Worm (Caenorhabditis elegans) whole organism, L3 larva: ENCODE results near the gene col-131.

Experiments
- R02D3.7 ChIP-seq: fragments of 150-350 bp; optimal IDR thresholded peaks from 2 replicates; lab custom pipeline; 2014; ENCODE audit warnings: missing biosample characterization, missing genetic modification characterization
- ZK546.5 ChIP-seq: sonication (generic microtip); optimal IDR thresholded peaks from 2 replicates; lab custom pipeline; 2017; ENCODE audit warnings: missing biosample characterization, missing genetic modification characterization
- aly-2 ChIP-seq: fragments of 150-350 bp; optimal IDR thresholded peaks from 2 replicates; lab custom pipeline; 2014; ENCODE audit warnings: missing biosample characterization, missing genetic modification characterization
- ama-1 ChIP-seq: fragments of 150-350 bp; optimal IDR thresholded peaks from 2 replicates; lab custom pipeline; 2018
- fkh-10 ChIP-seq: sonication (generic microtip); optimal IDR thresholded peaks from 2 replicates; lab custom pipeline; 2017; ENCODE audit warnings: missing biosample characterization, missing genetic modification reagents, missing genetic modification characterization
- jun-1 ChIP-seq: fragments of 150-350 bp; optimal IDR thresholded peaks from 2 replicates; lab custom pipeline; 2014; ENCODE audit warnings: missing biosample characterization, missing genetic modification reagents, missing genetic modification characterization
- lin-39 ChIP-seq: fragments of 150-350 bp; optimal IDR thresholded peaks from 2 replicates; lab custom pipeline; 2018; ENCODE audit warnings: missing biosample characterization, missing genetic modification reagents, missing genetic modification characterization
- nhr-11 ChIP-seq: fragments of 150-350 bp; optimal IDR thresholded peaks from 2 replicates; lab custom pipeline; 2014; ENCODE audit warnings: missing biosample characterization, missing genetic modification characterization
- nhr-237 ChIP-seq: fragments of 150-350 bp; optimal IDR thresholded peaks from 2 replicates; lab custom pipeline; 2014; ENCODE audit warnings: missing biosample characterization, missing genetic modification characterization
- nhr-77 ChIP-seq: fragments of 150-350 bp; optimal IDR thresholded peaks from 2 replicates; lab custom pipeline; 2014; ENCODE audit warnings: missing biosample characterization, missing genetic modification characterization
- pqm-1 ChIP-seq: fragments of 150-350 bp; optimal IDR thresholded peaks from 2 replicates; lab custom pipeline; 2017; ENCODE audit warnings: missing biosample characterization, missing genetic modification characterization, inconsistent platforms
- unc-62 ChIP-seq: fragments of 150-350 bp; sonication (generic microtip); optimal IDR thresholded peaks from 4 replicates; lab custom pipeline; 2014; ENCODE audit warnings: missing biosample characterization, missing genetic modification reagents, missing genetic modification characterization
- zag-1 ChIP-seq: fragments of 150-350 bp; optimal IDR thresholded peaks from 2 replicates; lab custom pipeline; 2014; ENCODE audit warnings: missing biosample characterization, missing genetic modification characterization

ce11 chrIV:13051073-13051472, 16.0 kb downstream of the col-131 start, which contains the start of gene scl-11:
- no peak for TF ChIP-seq jun-1 (tag; lab: Kevin White, UChicago)
- TF ChIP-seq lin-39, result no peak
- TF ChIP-seq ZK546.5, result no peak
- no peak for TF ChIP-seq fkh-10 (GFP tag; lab: Kevin White, UChicago)
- no peak for TF ChIP-seq pqm-1
- TF ChIP-seq R02D3.7, result no peak
- no peak for TF ChIP-seq unc-62 (GFP tag; lab: Kevin White, UChicago)
- TF ChIP-seq aly-2 (tag; lab: Kevin White, UChicago), result no peak
- no peak for TF ChIP-seq nhr-11 (tag; lab: Kevin White, UChicago)
- no peak for TF ChIP-seq ama-1 (lab: Kevin White, UChicago)
- TF ChIP-seq zag-1 (tag; lab: Kevin White, UChicago), result no peak
- no peak for TF ChIP-seq nhr-77 (tag; lab: Kevin White, UChicago)
- no peak for TF ChIP-seq nhr-237
